Worm (Caenorhabditis elegans) whole organism, L1 larva: ENCODE measurements around the gene alkb-1.

Experiments used
- C04F5.9 ChIP-seq: sonication (generic microtip); optimal IDR thresholded peaks from 2 replicates; lab custom pipeline; 2016; ENCODE audit warnings: missing genetic modification characterization, missing compliant biosample characterization
- C34B4.2 ChIP-seq: sonication (generic microtip); optimal IDR thresholded peaks from 2 replicates; lab custom pipeline; 2017; ENCODE audit warnings: mild to moderate bottlenecking, missing genetic modification characterization, missing compliant biosample characterization
- Y116A8C.19 ChIP-seq: sonication (generic microtip); optimal IDR thresholded peaks from 2 replicates; lab custom pipeline; 2016; ENCODE audit warnings: missing compliant biosample characterization, missing genetic modification characterization, borderline replicate concordance
- alr-1 ChIP-seq: fragments of 200-800 bp; sonication (Bioruptor generic); optimal IDR thresholded peaks from 2 replicates; lab custom pipeline; 2018; ENCODE audit warnings: borderline replicate concordance, mild to moderate bottlenecking, missing genetic modification characterization, missing compliant biosample characterization
- aly-2 ChIP-seq: fragments of 150-350 bp; optimal IDR thresholded peaks from 2 replicates; lab custom pipeline; 2014; ENCODE audit warnings: missing biosample characterization, missing genetic modification characterization
- blmp-1 ChIP-seq: fragments of 150-350 bp; optimal IDR thresholded peaks from 2 replicates; lab custom pipeline; 2014; ENCODE audit warnings: missing biosample characterization, missing genetic modification characterization
- ceh-63 ChIP-seq: fragments of 200-800 bp; sonication (Bioruptor generic); optimal IDR thresholded peaks from 2 replicates; lab custom pipeline; 2018; ENCODE audit warnings: mild to moderate bottlenecking, missing genetic modification characterization, missing compliant biosample characterization
- ceh-82 ChIP-seq, 3 experiments: fragments of 150-350 bp in 1 of 3; sonication (generic microtip) in 2 of 3; optimal IDR thresholded peaks; 2 replicates each; lab custom pipeline; 2014 to 2017; ENCODE audit warnings: missing biosample characterization in 3 of 3, missing genetic modification characterization in 3 of 3
- dpl-1 ChIP-seq, 3 experiments: fragments of 150-350 bp in 2 of 3; sonication (generic microtip) in 1 of 3; optimal IDR thresholded peaks; 2 replicates each; lab custom pipeline; 2014 to 2017; ENCODE audit warnings: missing biosample characterization in 3 of 3, missing genetic modification characterization in 3 of 3, missing genetic modification reagents in 3 of 3
- dsc-1 ChIP-seq: sonication (generic microtip); optimal IDR thresholded peaks from 2 replicates; lab custom pipeline; 2016; ENCODE audit warnings: mild to moderate bottlenecking, missing genetic modification characterization, missing compliant biosample characterization
- efl-1 ChIP-seq, 4 experiments: fragments of 150-350 bp; optimal IDR thresholded peaks in 3 of 4; peaks in 1 of 4; 1 replicate in 1 of 4; 2 replicates in 3 of 4; lab custom pipeline; 2014; ENCODE audit warnings: missing biosample characterization in 2 of 4, missing genetic modification characterization in 2 of 4, missing genetic modification reagents in 2 of 4
- egl-13 ChIP-seq: sonication (generic microtip); optimal IDR thresholded peaks from 2 replicates; lab custom pipeline; 2016; ENCODE audit warnings: missing genotype, missing genetic modification reagents, missing genetic modification characterization, missing compliant biosample characterization
- elt-2 ChIP-seq: sonication (generic microtip); optimal IDR thresholded peaks from 2 replicates; lab custom pipeline; 2016; ENCODE audit warnings: missing genetic modification characterization, mild to moderate bottlenecking, inconsistent platforms, missing compliant biosample characterization, missing genetic modification reagents
- fkh-4 ChIP-seq: sonication (generic microtip); optimal IDR thresholded peaks from 2 replicates; lab custom pipeline; 2016; ENCODE audit warnings: missing compliant biosample characterization, missing genetic modification characterization, borderline replicate concordance
- lin-35 ChIP-seq, 2 experiments: fragments of 150-350 bp; optimal IDR thresholded peaks; 2 replicates each; lab custom pipeline; 2014; ENCODE audit warnings: missing biosample characterization in 2 of 2, missing genetic modification characterization in 2 of 2, missing genetic modification reagents in 2 of 2
- lsy-2 ChIP-seq, 2 experiments: fragments of 150-350 bp; optimal IDR thresholded peaks; 2 replicates each; lab custom pipeline; 2014; ENCODE audit warnings: missing biosample characterization in 2 of 2, missing genetic modification characterization in 2 of 2
- nhr-19 ChIP-seq: fragments of 200-800 bp; sonication (Bioruptor generic); conservative IDR thresholded peaks from 2 replicates; pipeline ENCODE4 v1.3.6; 2022; ENCODE audit warnings: missing genetic modification characterization, missing compliant biosample characterization
- nhr-71 ChIP-seq: sonication (generic microtip); optimal IDR thresholded peaks from 2 replicates; lab custom pipeline; 2016; ENCODE audit warnings: mild to moderate bottlenecking, missing genetic modification characterization, moderate library complexity, missing compliant biosample characterization
- nhr-76 ChIP-seq: sonication (generic microtip); optimal IDR thresholded peaks from 2 replicates; lab custom pipeline; 2017; ENCODE audit warnings: missing biosample characterization, missing genetic modification characterization
- nhr-85 ChIP-seq: sonication (generic microtip); peaks from one replicate; lab custom pipeline; 2016; ENCODE audit warnings: missing genetic modification characterization, inconsistent platforms, missing compliant biosample characterization
- pag-3 ChIP-seq: sonication (generic microtip); optimal IDR thresholded peaks from 2 replicates; lab custom pipeline; 2017; ENCODE audit warnings: missing genetic modification characterization, mild to moderate bottlenecking, missing compliant biosample characterization, antibody characterized with exemption, borderline replicate concordance; ENCODE audit not compliant: insufficient read depth
- pqm-1 ChIP-seq: sonication (generic microtip); optimal IDR thresholded peaks from 3 replicates; lab custom pipeline; 2017; ENCODE audit warnings: missing biosample characterization, missing genetic modification characterization
- rnt-1 ChIP-seq: sonication (generic microtip); optimal IDR thresholded peaks from 2 replicates; lab custom pipeline; 2016; ENCODE audit warnings: mild to moderate bottlenecking, missing genetic modification characterization, moderate library complexity, missing compliant biosample characterization
- sox-4 ChIP-seq: sonication (generic microtip); optimal IDR thresholded peaks from 2 replicates; lab custom pipeline; 2016; ENCODE audit warnings: missing genetic modification characterization, missing compliant biosample characterization
- tbx-2 ChIP-seq: sonication (generic microtip); optimal IDR thresholded peaks from 2 replicates; lab custom pipeline; 2016; ENCODE audit warnings: missing genetic modification characterization, missing compliant biosample characterization
- unc-130 ChIP-seq: fragments of 150-350 bp; optimal IDR thresholded peaks from 2 replicates; lab custom pipeline; 2017; ENCODE audit warnings: missing biosample characterization, missing genetic modification characterization, inconsistent platforms
- unc-86 ChIP-seq: sonication (generic microtip); optimal IDR thresholded peaks from 2 replicates; lab custom pipeline; 2016; ENCODE audit warnings: missing genetic modification characterization, missing compliant biosample characterization
- unc-98 ChIP-seq: fragments of 200-800 bp; sonication (Bioruptor generic); IDR thresholded peaks from 2 replicates; pipeline ENCODE4 v1.3.6; 2022; ENCODE audit warnings: missing genetic modification characterization, missing compliant biosample characterization
- ztf-11 ChIP-seq, 2 experiments: sonication (generic microtip); optimal IDR thresholded peaks; 2 replicates each; lab custom pipeline; 2016 to 2017; ENCODE audit warnings: missing genetic modification characterization in 2 of 2, missing biosample characterization in 1 of 2, missing compliant biosample characterization in 1 of 2

The alkb-1 gene

DNA sequence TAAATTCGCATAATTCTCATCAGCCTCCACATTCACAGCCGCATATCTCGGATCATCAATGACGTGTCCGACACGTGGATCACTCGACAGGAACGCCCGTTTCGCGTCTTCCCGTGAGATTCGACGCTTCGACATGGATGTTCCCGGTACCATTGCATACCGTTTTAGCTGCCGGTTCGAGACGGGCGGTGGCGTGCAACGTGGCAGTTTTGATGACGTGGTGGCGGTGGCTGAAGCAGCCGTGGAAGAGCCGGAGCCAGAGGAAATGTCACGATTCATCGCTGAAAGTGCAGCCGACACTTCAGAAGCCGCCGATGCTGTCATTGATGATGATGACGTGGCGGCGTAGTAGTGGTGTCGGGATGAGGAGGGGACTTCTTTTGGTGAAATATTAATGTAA, 40.7 kb upstream of the alkb-1 start:
- TF ChIP-seq ztf-11 (tag; optimal IDR thresholded peaks at IDR 0.05; lab: Kevin White, UChicago) (peak in 1 of 2 experiments; percentile 0), lin-35 (GFP tag; optimal IDR thresholded peaks at IDR 0.05; lab: Kevin White, UChicago) (no peak)
- TF ChIP-seq, all 84 proteins: peak for 1

DNA sequence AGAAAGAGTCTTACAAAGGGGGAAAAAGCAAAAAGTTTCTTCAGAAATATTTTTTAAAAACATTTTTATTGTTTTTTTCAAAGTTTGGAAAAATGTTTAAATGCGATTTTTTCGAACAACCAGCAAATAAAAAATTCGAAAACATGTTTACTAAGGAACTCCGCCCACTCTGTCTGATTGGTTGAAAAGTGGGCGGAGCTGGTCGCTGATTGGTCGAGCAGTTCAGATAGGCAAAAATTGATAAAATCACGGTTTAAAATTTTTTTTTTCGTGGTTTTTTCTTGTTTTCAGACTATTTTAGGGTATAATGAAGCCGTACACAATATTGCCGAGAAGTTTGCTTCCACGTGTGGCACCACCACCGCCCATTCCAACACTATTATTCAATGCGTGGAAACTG, 40.1 kb upstream of the alkb-1 start:
- TF ChIP-seq nhr-85 (tag; lab: Kevin White, UChicago) (peak; percentile 52), pqm-1 (tag; lab: Kevin White, UChicago) (no peak)

ce11 chrII:1372966-1373365, 39.2 kb upstream of the alkb-1 start:
- TF ChIP-seq efl-1 (optimal IDR thresholded peaks at IDR 0.05; lab: Kevin White, UChicago) (no peak), efl-1 (GFP tag; optimal IDR thresholded peaks at IDR 0.05 in 1 of 2; lab: Kevin White, UChicago) (peak in 1 of 2 experiments; percentile 18), ceh-82 (tag; optimal IDR thresholded peaks at IDR 0.05; lab: Kevin White, UChicago) (no peak)

DNA sequence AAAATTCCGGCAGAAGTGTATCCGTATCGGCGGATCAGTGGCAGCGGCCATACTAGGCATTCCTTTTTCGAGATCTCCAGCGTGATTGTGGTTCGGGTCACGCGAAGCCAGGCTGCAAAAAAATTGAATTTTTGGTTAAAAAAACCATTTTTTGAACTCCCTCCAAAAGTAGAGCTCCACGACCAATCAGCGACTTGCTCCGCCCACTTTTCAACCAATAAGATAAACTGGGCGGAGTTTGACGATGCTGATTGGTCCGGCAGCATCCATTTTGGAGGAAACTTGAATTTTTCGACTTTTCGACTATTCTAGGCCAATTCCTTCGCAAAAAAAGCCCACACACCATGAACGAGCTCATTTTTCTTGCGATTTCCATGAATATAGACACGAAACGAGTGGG, 37.7 kb upstream of the alkb-1 start:
- TF ChIP-seq unc-86 (tag; lab: Kevin White, UChicago), result no peak
- TF ChIP-seq nhr-85 (tag; lab: Kevin White, UChicago), result peak; percentile 14

- TF ChIP-seq fkh-4 (tag; lab: Kevin White, UChicago) (no peak), dsc-1 (tag; lab: Kevin White, UChicago) (no peak), nhr-76 (tag; lab: Kevin White, UChicago) (no peak), alr-1 (tag; lab: Kevin White, UChicago) (no peak)
Measured at ce11 chrII:1374889-1375288, 37.3 kb upstream of the alkb-1 start, which contains the start of gene rog-1. rog-1 (minus strand) TSS chrII:1374989.

- TF ChIP-seq C34B4.2 (tag; lab: Kevin White, UChicago) (no peak), sox-4 (tag; lab: Kevin White, UChicago) (no peak), Y116A8C.19 (tag; lab: Kevin White, UChicago) (no peak), elt-2 (tag; lab: Kevin White, UChicago) (no peak), alr-1 (tag; lab: Kevin White, UChicago) (no peak), dpl-1 (GFP tag; optimal IDR thresholded peaks at IDR 0.05; lab: Kevin White, UChicago) (peak in 1 of 3 experiments; percentile 10), unc-98 (GFP tag; lab: Robert Waterston, UW) (no peak), rnt-1 (peak; percentile 69), C04F5.9 (tag; lab: Kevin White, UChicago) (no peak), tbx-2 (no peak), ceh-82 (tag; optimal IDR thresholded peaks at IDR 0.05; lab: Kevin White, UChicago) (no peak), dsc-1 (tag; lab: Kevin White, UChicago) (no peak), pag-3 (tag; lab: Kevin White, UChicago) (peak; percentile 62), ztf-11 (tag; optimal IDR thresholded peaks at IDR 0.05; lab: Kevin White, UChicago) (no peak), pqm-1 (tag; lab: Kevin White, UChicago) (no peak), lsy-2 (tag; optimal IDR thresholded peaks at IDR 0.05; lab: Kevin White, UChicago) (peak; percentile 19 to 30), aly-2 (tag; lab: Kevin White, UChicago) (no peak), egl-13 (tag; lab: Kevin White, UChicago) (no peak), blmp-1 (peak; percentile 48), ceh-63 (no peak), unc-130 (tag; lab: Kevin White, UChicago) (peak; percentile 13), efl-1 (optimal IDR thresholded peaks at IDR 0.05; lab: Kevin White, UChicago) (peak in 1 of 2 experiments; percentile 16), efl-1 (GFP tag; optimal IDR thresholded peaks at IDR 0.05 in 1 of 2; lab: Kevin White, UChicago) (peak in 1 of 2 experiments; percentile 2), nhr-71 (tag; lab: Kevin White, UChicago) (peak; percentile 49), nhr-19 (GFP tag; lab: Robert Waterston, UW) (0 out of 2 replicates have a peak, but pooled peaks have one; percentile 22)
- TF ChIP-seq, all 84 proteins: peak for 9
Measured at ce11 chrII:1375627-1376026, 36.6 kb upstream of the alkb-1 start.
